Worm (Caenorhabditis elegans) whole organism, L4/young adult: ENCODE data around the gene lsm-5.
A peak's percentile ranks its signal among the peaks of the same experiment; 100 is the strongest.

Source experiments
- W03F9.2 ChIP-seq: fragments of 150-350 bp; optimal IDR thresholded peaks from 2 replicates; lab custom pipeline; 2014; ENCODE audit warnings: missing biosample characterization, missing genetic modification characterization
- dao-5 ChIP-seq: sonication (generic microtip); optimal IDR thresholded peaks from 2 replicates; lab custom pipeline; 2016; ENCODE audit warnings: missing genotype, missing genetic modification characterization, moderate library complexity, missing compliant biosample characterization
- him-1 ChIP-seq: sonication (generic microtip); optimal IDR thresholded peaks from 2 replicates; lab custom pipeline; 2016; ENCODE audit warnings: missing genotype, missing genetic modification reagents, missing genetic modification characterization, missing compliant biosample characterization

lsm-5 gene

ce11 chrV:15569702-15570430 is at the start of gene lsm-5:
Gene lsm-5 (plus strand): TSS chrV:15570380.
- TF ChIP-seq him-1 (tag; lab: Kevin White, UChicago) (no peak), dao-5 (no peak), W03F9.2 (tag; lab: Kevin White, UChicago) (no peak)

DNA sequence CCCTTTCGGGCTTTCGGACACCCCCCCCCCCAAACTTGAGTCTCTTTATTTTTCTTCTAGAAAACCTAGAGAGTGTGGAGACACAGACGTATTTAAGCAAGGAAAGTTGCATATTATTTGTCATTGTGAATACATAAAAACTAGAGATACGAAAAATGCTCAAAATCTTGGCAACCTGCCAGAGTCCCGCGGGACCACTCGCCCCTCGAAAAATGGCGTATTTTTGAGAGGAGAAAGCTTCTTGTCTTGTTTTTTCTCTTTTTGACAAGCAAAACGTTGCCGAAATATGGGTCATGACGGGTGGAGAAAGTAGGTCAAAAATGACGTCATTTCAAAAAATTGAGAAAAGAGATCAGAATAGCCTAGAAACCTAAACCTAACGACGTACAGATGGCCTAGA is 49.8 kb upstream of the lsm-5 start:
- no peak for TF ChIP-seq him-1 (tag; lab: Kevin White, UChicago)
- TF ChIP-seq dao-5: no peak
- no peak for TF ChIP-seq W03F9.2 (tag; lab: Kevin White, UChicago)

- no peak for TF ChIP-seq W03F9.2 (tag; lab: Kevin White, UChicago)
- no peak for TF ChIP-seq dao-5
- TF ChIP-seq him-1 (tag; lab: Kevin White, UChicago): no peak
Observed at ce11 chrV:15521920-15522319, 48.3 kb upstream of the lsm-5 start, which contains the start of gene lgc-31. Gene lgc-31 (minus strand): TSS chrV:15522020.

DNA sequence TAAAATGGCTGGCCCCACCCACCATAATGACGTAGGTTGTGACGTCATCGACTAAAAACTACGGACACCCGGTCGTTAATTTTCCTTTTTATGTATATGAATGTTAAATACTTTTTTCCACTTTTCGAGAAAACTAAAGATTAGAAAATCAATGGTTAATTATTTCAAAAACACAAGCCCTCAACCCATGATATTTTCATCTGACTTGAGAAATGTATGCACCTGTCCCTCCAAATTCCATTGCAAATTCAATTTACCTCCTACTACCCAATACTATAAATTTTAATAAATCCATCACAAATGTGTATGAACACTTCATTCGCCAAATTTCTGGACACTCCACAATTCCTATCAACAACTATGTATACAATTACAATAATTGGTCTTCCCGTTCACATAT is 41.1 kb upstream of the lsm-5 start, which contains the start of gene srh-276:
TSS of gene srh-276 (plus strand) at position 301 of the 400 bp plus-strand sequence.
- TF ChIP-seq W03F9.2 (tag; lab: Kevin White, UChicago) (no peak), dao-5 (no peak), him-1 (tag; lab: Kevin White, UChicago) (no peak)

ce11 chrV:15533096-15533495 is 37.1 kb upstream of the lsm-5 start, which contains the start of gene F21A3.11:
Gene F21A3.11 (minus strand): TSS chrV:15533212.
- no peak for TF ChIP-seq W03F9.2 (tag; lab: Kevin White, UChicago)
- TF ChIP-seq him-1 (tag; lab: Kevin White, UChicago): no peak
- TF ChIP-seq dao-5: no peak

ce11 chrV:15533864-15534263 is 36.3 kb upstream of the lsm-5 start, which contains the start of gene F21A3.2:
Gene F21A3.2 (minus strand): TSS chrV:15533964.
- no peak for TF ChIP-seq dao-5
- no peak for TF ChIP-seq him-1 (tag; lab: Kevin White, UChicago)
- TF ChIP-seq W03F9.2 (tag; lab: Kevin White, UChicago): no peak

DNA sequence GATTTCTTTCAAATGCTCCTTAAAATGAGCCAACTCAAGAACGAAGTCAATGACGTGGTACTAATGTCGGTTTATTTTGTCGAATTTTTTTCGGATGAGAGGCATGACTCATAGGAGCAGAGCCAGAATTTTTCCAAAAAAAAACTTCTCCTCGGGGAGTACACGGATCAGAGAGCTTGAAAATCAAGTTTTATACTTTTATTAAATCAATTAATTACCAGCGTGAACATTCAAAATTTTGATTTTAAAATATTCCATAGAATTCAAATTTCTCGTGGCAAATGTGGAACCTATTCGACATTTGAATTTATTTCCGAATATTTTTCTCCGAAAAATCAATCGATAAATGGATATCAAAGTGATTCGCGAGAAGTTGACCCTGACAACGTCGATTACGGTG is 33.9 kb upstream of the lsm-5 start, which contains the start of gene F21A3.4:
TSS of gene F21A3.4 (plus strand) at position 301 of the 400 bp plus-strand sequence.
- no peak for TF ChIP-seq him-1 (tag; lab: Kevin White, UChicago)
- no peak for TF ChIP-seq dao-5
- TF ChIP-seq W03F9.2 (tag; lab: Kevin White, UChicago): no peak

DNA sequence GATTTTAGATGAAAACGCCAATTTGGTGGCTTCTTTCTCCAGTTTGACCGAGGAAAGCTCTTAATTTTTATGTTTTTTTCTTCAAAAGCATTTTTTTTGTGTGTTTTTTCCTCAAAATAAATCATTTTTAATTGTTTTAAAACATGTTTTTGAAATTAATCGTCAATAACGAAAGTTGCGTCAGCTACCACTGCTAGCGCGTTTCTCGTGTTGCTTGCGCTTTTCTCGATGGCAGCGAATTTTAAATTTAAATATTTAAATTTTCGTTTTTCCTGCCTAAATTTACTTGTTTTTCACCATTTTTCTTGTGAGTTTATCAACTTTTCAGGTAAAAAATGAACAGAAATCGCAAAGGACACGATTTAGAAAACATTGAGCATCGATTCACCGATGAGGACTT is 32.3 kb upstream of the lsm-5 start, which contains the start of gene prde-1:
TSS of gene prde-1 (plus strand) at position 322 of the 400 bp plus-strand sequence.
- TF ChIP-seq him-1 (tag; lab: Kevin White, UChicago) (no peak), W03F9.2 (tag; lab: Kevin White, UChicago) (no peak)

DNA sequence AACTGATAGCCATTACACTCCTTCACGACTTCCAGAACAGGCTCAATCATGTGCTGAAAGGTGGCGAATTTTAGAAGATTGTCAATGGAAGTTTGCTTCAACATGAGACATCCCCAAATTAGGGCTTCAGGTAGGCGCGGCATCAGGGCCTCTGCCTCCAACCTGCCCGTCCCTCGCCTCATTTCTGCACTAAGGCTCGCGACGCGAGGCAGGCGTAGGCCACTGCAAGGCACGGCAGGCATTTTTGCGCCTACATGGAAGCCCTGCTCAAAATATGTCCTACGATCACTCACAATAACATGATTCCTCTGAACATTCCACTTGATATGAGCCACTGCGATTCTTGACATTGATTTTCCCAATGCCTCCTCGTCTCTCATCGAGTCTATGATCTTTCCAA is 26.9 kb upstream of the lsm-5 start:
- no peak for TF ChIP-seq dao-5
- TF ChIP-seq W03F9.2 (tag; lab: Kevin White, UChicago): no peak

ce11 chrV:15544898-15545297 is 25.3 kb upstream of the lsm-5 start, which contains the start of gene glb-14:
Gene glb-14 (minus strand): TSS chrV:15544994.
- TF ChIP-seq W03F9.2 (tag; lab: Kevin White, UChicago): no peak
- TF ChIP-seq dao-5: no peak
- TF ChIP-seq him-1 (tag; lab: Kevin White, UChicago): no peak

- TF ChIP-seq W03F9.2 (tag; lab: Kevin White, UChicago): no peak
- TF ChIP-seq him-1 (tag; lab: Kevin White, UChicago): no peak
- no peak for TF ChIP-seq dao-5
Observed at ce11 chrV:15547727-15548126, 22.5 kb upstream of the lsm-5 start.

- TF ChIP-seq him-1 (tag; lab: Kevin White, UChicago) (no peak), dao-5 (no peak), W03F9.2 (tag; lab: Kevin White, UChicago) (no peak)
Observed at ce11 chrV:15550408-15550807, 19.8 kb upstream of the lsm-5 start.

ce11 chrV:15551642-15552041 is 18.5 kb upstream of the lsm-5 start:
- peak; percentile 37 for TF ChIP-seq him-1 (tag; lab: Kevin White, UChicago)
- no peak for TF ChIP-seq dao-5
- TF ChIP-seq W03F9.2 (tag; lab: Kevin White, UChicago): no peak

ce11 chrV:15553869-15554268 is 16.3 kb upstream of the lsm-5 start:
- TF ChIP-seq W03F9.2 (tag; lab: Kevin White, UChicago) (no peak), dao-5 (no peak), him-1 (tag; lab: Kevin White, UChicago) (no peak)
